Worm (Caenorhabditis elegans) whole organism, L4 larva: ENCODE measurements around the gene Y75B12B.3.
"Not testable (repeated sequence)": the region's sequence is repeated elsewhere in the genome, so short reads cannot be mapped to it uniquely, and the experiment has no call there.

Experiments used
- ZK546.5 ChIP-seq, 2 experiments: sonication (generic microtip); optimal IDR thresholded peaks; 2 replicates each; lab custom pipeline; 2017; ENCODE audit warnings: missing biosample characterization in 2 of 2, missing genetic modification characterization in 2 of 2
- nhr-77 ChIP-seq: fragments of 150-350 bp; optimal IDR thresholded peaks from 2 replicates; lab custom pipeline; 2014; ENCODE audit warnings: missing biosample characterization, missing genetic modification characterization

ce11 chrV:15211869-15212268, 25.8 kb upstream of the Y75B12B.3 start, which contains the start of gene sri-24:
- not testable (repeated sequence) for TF ChIP-seq ZK546.5 (tag; optimal IDR thresholded peaks at IDR 0.05; lab: Kevin White, UChicago); nhr-77 (tag; lab: Kevin White, UChicago)
